Worm (Caenorhabditis elegans) whole organism, L2 larva: Measurements from ENCODE around the gene nhr-206.

Source experiments
- C34F6.9 ChIP-seq: fragments of 150-350 bp; optimal IDR thresholded peaks from 2 replicates; lab custom pipeline; 2014; ENCODE audit warnings: missing biosample characterization, missing genetic modification characterization
- F13H6.1 ChIP-seq: sonication (generic microtip); optimal IDR thresholded peaks from 2 replicates; lab custom pipeline; 2016; ENCODE audit warnings: missing genetic modification characterization, missing compliant biosample characterization
- ZK546.5 ChIP-seq: sonication (generic microtip); optimal IDR thresholded peaks from 2 replicates; lab custom pipeline; 2017; ENCODE audit warnings: missing biosample characterization, missing genetic modification characterization
- alr-1 ChIP-seq: fragments of 150-350 bp; optimal IDR thresholded peaks from 2 replicates; lab custom pipeline; 2014; ENCODE audit warnings: missing biosample characterization, missing genetic modification characterization
- aly-2 ChIP-seq: fragments of 150-350 bp; optimal IDR thresholded peaks from 2 replicates; lab custom pipeline; 2014; ENCODE audit warnings: missing biosample characterization, missing genetic modification characterization
- ama-1 ChIP-seq: fragments of 150-350 bp; optimal IDR thresholded peaks from 2 replicates; lab custom pipeline; 2018; ENCODE audit warnings: inconsistent platforms
- ceh-82 ChIP-seq: fragments of 150-350 bp; optimal IDR thresholded peaks from 2 replicates; lab custom pipeline; 2014; ENCODE audit warnings: missing biosample characterization, missing genetic modification characterization
- crh-2 ChIP-seq: sonication (generic microtip); optimal IDR thresholded peaks from 2 replicates; lab custom pipeline; 2017; ENCODE audit warnings: missing biosample characterization, missing genetic modification characterization
- dmd-4 ChIP-seq: sonication (generic microtip); optimal IDR thresholded peaks from 2 replicates; lab custom pipeline; 2017; ENCODE audit warnings: missing biosample characterization, missing genetic modification characterization
- elt-3 ChIP-seq: sonication (generic microtip); optimal IDR thresholded peaks from 2 replicates; lab custom pipeline; 2017; ENCODE audit warnings: missing biosample characterization, missing genetic modification characterization
- fos-1 ChIP-seq: fragments of 150-350 bp; optimal IDR thresholded peaks from 2 replicates; lab custom pipeline; 2014; ENCODE audit warnings: missing biosample characterization, missing genetic modification characterization
- lin-11 ChIP-seq: fragments of 150-350 bp; sonication (generic microtip); optimal IDR thresholded peaks from 2 replicates; lab custom pipeline; 2014; ENCODE audit warnings: missing biosample characterization, missing genetic modification characterization, inconsistent platforms, mixed read lengths
- lin-13 ChIP-seq: fragments of 150-350 bp; optimal IDR thresholded peaks from 2 replicates; lab custom pipeline; 2014; ENCODE audit warnings: missing biosample characterization, missing genetic modification reagents, missing genetic modification characterization
- lin-39 ChIP-seq: fragments of 150-350 bp; optimal IDR thresholded peaks from 2 replicates; lab custom pipeline; 2014; ENCODE audit warnings: missing biosample characterization, missing genetic modification reagents, missing genetic modification characterization
- lsy-2 ChIP-seq, 2 experiments: fragments of 150-350 bp in 1 of 2; sonication (generic microtip) in 1 of 2; optimal IDR thresholded peaks; 2 replicates each; lab custom pipeline; 2014 to 2017; ENCODE audit warnings: missing biosample characterization in 2 of 2, missing genetic modification characterization in 2 of 2
- mbf-1 ChIP-seq: sonication (generic microtip); optimal IDR thresholded peaks from 2 replicates; lab custom pipeline; 2017; ENCODE audit warnings: missing biosample characterization, missing genetic modification characterization
- nhr-10 ChIP-seq: sonication (generic microtip); optimal IDR thresholded peaks from 2 replicates; lab custom pipeline; 2017; ENCODE audit warnings: missing biosample characterization, missing genetic modification characterization
- nhr-12 ChIP-seq: fragments of 150-350 bp; optimal IDR thresholded peaks from 2 replicates; lab custom pipeline; 2014; ENCODE audit warnings: missing biosample characterization, missing genetic modification characterization
- nhr-129 ChIP-seq: fragments of 150-350 bp; optimal IDR thresholded peaks from 2 replicates; lab custom pipeline; 2014; ENCODE audit warnings: missing biosample characterization, missing genetic modification characterization
- nhr-21 ChIP-seq: fragments of 150-350 bp; optimal IDR thresholded peaks from 2 replicates; lab custom pipeline; 2014; ENCODE audit warnings: missing biosample characterization, missing genetic modification characterization
- nhr-237 ChIP-seq: fragments of 150-350 bp; optimal IDR thresholded peaks from 2 replicates; lab custom pipeline; 2014; ENCODE audit warnings: missing biosample characterization, missing genetic modification characterization
- nhr-25 ChIP-seq: fragments of 150-350 bp; sonication (generic microtip); optimal IDR thresholded peaks from 3 replicates; lab custom pipeline; 2014; ENCODE audit warnings: missing biosample characterization, missing genetic modification characterization
- nhr-6 ChIP-seq: fragments of 150-350 bp; optimal IDR thresholded peaks from 2 replicates; lab custom pipeline; 2014; ENCODE audit warnings: missing biosample characterization, missing genetic modification characterization
- peb-1 ChIP-seq: fragments of 150-350 bp; optimal IDR thresholded peaks from 2 replicates; lab custom pipeline; 2014; ENCODE audit warnings: missing biosample characterization, missing genetic modification characterization
- sem-4 ChIP-seq: fragments of 150-350 bp; optimal IDR thresholded peaks from 2 replicates; lab custom pipeline; 2014; ENCODE audit warnings: missing biosample characterization, missing genetic modification reagents, missing genetic modification characterization
- skn-1 ChIP-seq: sonication (generic microtip); optimal IDR thresholded peaks from 2 replicates; lab custom pipeline; 2017; ENCODE audit warnings: missing biosample characterization, missing genetic modification characterization
- sma-9 ChIP-seq, 2 experiments: fragments of 150-350 bp in 1 of 2; sonication (generic microtip) in 1 of 2; optimal IDR thresholded peaks; 2 replicates each; lab custom pipeline; 2014 to 2016; ENCODE audit warnings: missing genetic modification characterization in 2 of 2, mild to moderate bottlenecking in 1 of 2, missing biosample characterization in 1 of 2, missing compliant biosample characterization in 1 of 2, missing genetic modification reagents in 1 of 2, moderate library complexity in 1 of 2
- snpc-4 ChIP-seq: fragments of 150-350 bp; optimal IDR thresholded peaks from 2 replicates; lab custom pipeline; 2014; ENCODE audit warnings: missing biosample characterization, missing genetic modification characterization
- unc-55 ChIP-seq: fragments of 150-350 bp; sonication (generic microtip); optimal IDR thresholded peaks from 3 replicates; lab custom pipeline; 2014; ENCODE audit warnings: missing biosample characterization, missing genetic modification reagents, missing genetic modification characterization
- unc-62 ChIP-seq: fragments of 150-350 bp; optimal IDR thresholded peaks from 2 replicates; lab custom pipeline; 2014; ENCODE audit warnings: missing biosample characterization, missing genetic modification reagents, missing genetic modification characterization
- zag-1 ChIP-seq: fragments of 150-350 bp; optimal IDR thresholded peaks from 2 replicates; lab custom pipeline; 2014; ENCODE audit warnings: missing biosample characterization, missing genetic modification characterization

Gene nhr-206

DNA sequence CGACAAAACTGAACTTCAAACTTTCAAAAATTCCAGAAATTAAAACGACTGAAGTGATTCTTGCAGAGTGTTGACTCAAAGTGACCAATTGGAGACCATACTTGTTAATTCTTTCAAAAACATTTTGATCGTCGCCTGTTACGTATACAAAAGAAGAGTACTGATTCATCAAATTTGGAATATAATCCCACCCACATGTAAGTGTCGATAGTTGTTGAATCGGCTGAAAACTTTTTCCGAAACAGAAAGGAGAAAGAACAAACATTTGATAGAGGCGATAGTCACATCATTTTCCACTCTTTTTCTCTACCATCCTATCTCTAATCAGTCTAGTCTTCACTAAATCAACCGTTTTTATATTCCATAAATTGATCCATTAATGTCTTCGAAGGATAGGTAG lies 12.1 kb downstream of the nhr-206 start, which contains the start of gene nhr-153:
TSS of gene nhr-153 (plus strand) at position 301 of the 400 bp plus-strand sequence.
- TF ChIP-seq unc-55 (GFP tag; lab: Kevin White, UChicago) (no peak), peb-1 (tag; lab: Kevin White, UChicago) (no peak), nhr-129 (tag; lab: Kevin White, UChicago) (no peak), aly-2 (tag; lab: Kevin White, UChicago) (no peak), sem-4 (tag; lab: Kevin White, UChicago) (no peak), nhr-237 (tag; lab: Kevin White, UChicago) (no peak), nhr-12 (no peak), elt-3 (tag; lab: Kevin White, UChicago) (no peak), lin-13 (no peak), skn-1 (no peak), nhr-6 (tag; lab: Kevin White, UChicago) (no peak), dmd-4 (tag; lab: Kevin White, UChicago) (no peak), unc-62 (GFP tag; lab: Kevin White, UChicago) (no peak), lin-11 (tag; lab: Kevin White, UChicago) (no peak), nhr-10 (tag; lab: Kevin White, UChicago) (no peak), alr-1 (tag; lab: Kevin White, UChicago) (no peak), nhr-21 (tag; lab: Kevin White, UChicago) (no peak), ama-1 (lab: Kevin White, UChicago) (no peak)

DNA sequence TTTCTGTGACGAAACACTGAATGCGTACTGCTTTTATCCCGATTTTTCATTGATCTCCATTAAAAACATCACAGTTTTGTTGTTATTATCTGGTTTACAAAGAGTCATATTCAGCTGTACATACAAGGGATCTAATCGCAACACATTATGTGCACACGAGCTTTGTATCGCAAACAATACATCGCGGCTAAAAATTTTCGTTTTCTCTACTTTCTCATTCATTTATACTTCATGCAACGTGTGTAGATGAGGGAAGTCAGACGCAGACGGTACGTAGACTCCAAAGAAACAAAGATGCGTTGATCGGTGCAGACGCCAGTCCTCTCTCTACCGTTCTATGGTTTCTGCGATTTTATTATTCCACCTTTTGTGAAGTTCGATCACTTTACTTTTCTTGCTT lies 15.0 kb downstream of the nhr-206 start, which contains the start of gene nhr-136:
TSS of gene nhr-136 (plus strand) at position 301 of the 400 bp plus-strand sequence.
- TF ChIP-seq crh-2 (tag; lab: Kevin White, UChicago) (no peak), nhr-129 (tag; lab: Kevin White, UChicago) (peak; percentile 21), unc-62 (GFP tag; lab: Kevin White, UChicago) (no peak)

DNA sequence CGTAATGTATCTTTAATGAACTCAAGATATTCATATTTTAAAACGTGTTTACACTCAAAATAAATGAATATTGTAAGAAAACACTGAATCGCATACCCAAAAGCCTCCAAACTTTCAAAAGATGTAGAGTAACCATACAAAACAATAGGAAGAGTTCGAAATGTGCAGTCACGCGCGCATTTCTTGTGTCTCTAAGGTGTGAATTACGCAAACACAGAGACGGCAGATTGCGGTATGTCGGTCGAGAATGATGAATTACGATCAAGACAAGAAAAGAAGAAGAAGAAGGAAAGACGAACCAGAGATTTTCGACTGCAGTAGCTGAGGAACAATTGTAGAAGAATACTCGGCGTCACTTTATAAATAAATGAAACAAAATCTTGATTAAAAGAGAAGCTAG lies 19.6 kb downstream of the nhr-206 start, which contains the start of gene lhpp-1:
TSS of gene lhpp-1 (minus strand) at position 354 of the 400 bp plus-strand sequence.
- TF ChIP-seq F13H6.1 (no peak), unc-55 (GFP tag; lab: Kevin White, UChicago) (peak; percentile 29), nhr-129 (tag; lab: Kevin White, UChicago) (peak; percentile 50)

DNA sequence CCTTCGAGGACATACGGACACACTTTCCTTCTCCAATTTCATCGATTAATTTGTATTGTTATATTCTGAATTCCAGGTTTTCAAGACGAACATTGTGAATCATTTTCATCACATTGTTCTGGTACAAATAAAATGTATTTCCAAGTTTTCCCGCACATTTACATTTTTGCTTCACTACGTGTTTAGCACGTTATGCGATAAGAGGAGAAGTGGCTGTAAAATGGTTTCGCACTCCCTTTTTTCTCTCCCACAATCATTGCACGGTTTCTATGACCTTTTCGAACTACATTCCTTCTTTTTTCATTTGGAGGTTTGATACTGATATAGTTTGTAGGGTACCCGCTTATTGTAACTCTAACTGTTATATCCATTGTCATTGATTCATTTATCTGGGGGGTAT lies 21.9 kb downstream of the nhr-206 start:
- TF ChIP-seq fos-1 (tag; lab: Kevin White, UChicago) (peak; percentile 64), peb-1 (tag; lab: Kevin White, UChicago) (no peak)

DNA sequence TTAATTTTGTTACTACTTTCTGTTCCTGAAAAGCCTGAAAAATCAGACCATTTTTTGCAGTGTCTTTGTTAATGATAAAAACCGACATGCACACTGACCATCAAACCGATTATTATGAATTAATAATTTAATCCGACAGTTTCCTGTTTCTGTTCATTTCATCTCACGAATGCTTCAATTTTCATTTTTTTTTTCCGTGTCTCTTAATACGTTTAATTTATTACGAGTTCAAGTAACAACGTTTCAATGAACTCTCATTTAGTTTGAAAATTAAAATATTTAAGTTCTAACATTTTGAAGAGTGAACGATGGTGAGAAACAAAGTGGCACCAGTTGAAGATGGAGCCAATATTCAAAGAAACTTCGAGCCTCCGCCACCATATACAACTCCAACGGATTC lies 22.9 kb downstream of the nhr-206 start, which contains the start of gene spin-1:
TSS of gene spin-1 (plus strand) at position 301 of the 400 bp plus-strand sequence.
- TF ChIP-seq ceh-82 (tag; lab: Kevin White, UChicago) (no peak), nhr-237 (tag; lab: Kevin White, UChicago) (no peak), snpc-4 (no peak), lin-39 (tag; lab: Kevin White, UChicago) (no peak), alr-1 (tag; lab: Kevin White, UChicago) (no peak)

DNA sequence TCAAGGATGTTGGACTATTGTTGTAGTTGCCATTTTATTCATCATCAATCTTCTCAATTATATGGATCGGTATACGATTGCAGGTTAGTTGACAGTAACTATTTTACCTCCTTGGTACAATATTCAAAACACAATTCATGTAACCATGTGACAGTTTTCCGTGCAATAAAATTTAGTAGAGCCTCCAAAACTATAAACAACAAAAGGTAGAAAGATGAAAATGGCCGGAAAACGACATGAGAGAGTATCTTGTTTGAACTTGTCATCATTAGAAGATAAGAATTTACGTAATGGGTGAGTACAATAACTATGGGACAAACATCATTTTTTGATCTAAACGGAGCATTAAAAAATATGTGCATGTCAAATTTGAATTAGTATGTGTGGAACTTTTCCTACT lies 23.3 kb downstream of the nhr-206 start:
- TF ChIP-seq nhr-25 (tag; lab: Kevin White, UChicago) (no peak), sma-9 (GFP tag; optimal IDR thresholded peaks at IDR 0.05; lab: Kevin White, UChicago) (peak; percentile 20), sma-9 (tag; optimal IDR thresholded peaks at IDR 0.05; lab: Kevin White, UChicago) (no peak)

DNA sequence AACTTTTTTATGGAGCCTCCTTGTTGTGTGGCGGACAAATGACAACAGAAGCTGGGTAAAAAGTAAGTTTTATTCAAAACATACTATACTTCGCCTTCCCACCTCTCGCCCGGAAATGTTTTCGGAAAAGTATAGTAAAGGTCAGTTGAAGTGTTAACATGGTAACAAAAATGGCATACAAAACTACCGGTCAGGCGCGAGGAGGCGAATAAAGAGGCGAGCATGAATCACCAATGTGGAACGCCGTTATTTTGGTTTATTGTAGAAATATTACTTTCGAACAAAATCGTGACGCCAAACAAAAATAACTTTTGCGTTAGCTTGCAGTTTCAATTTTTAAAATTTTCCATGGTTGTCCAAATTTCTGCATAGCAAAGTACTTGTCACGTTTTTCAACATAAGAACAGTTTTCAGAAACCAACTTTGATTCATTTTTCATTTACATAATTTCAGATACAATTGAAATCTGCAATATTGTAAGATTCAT lies 25.8 kb downstream of the nhr-206 start, which contains the start of gene C13C4.8:
TSS of gene C13C4.8 (plus strand) at position 437 of the 487 bp plus-strand sequence.
- TF ChIP-seq ZK546.5 (tag; lab: Kevin White, UChicago) (no peak), zag-1 (tag; lab: Kevin White, UChicago) (no peak), nhr-6 (tag; lab: Kevin White, UChicago) (no peak), mbf-1 (tag; lab: Kevin White, UChicago) (no peak), elt-3 (tag; lab: Kevin White, UChicago) (no peak), fos-1 (tag; lab: Kevin White, UChicago) (no peak), C34F6.9 (tag; lab: Kevin White, UChicago) (no peak), lsy-2 (tag; optimal IDR thresholded peaks at IDR 0.05; lab: Kevin White, UChicago) (no peak), snpc-4 (no peak)
